Fruit fly (Drosophila melanogaster): Measurements from ENCODE around the gene CG13784.
A peak's percentile ranks its signal among the peaks of the same experiment; 100 is the strongest.

CG13784 gene

dm6 chr2L:7265970-7266369 lies 46.1 kb upstream of the CG13784 start (continued):
- peak; percentile 8; the same call in 1 of the 2 replicates for TF ChIP-seq stc (GFP tag; IDR thresholded peaks at IDR 0.05)
- TF ChIP-seq CG15601 (tag; optimal IDR thresholded peaks at IDR 0.05), result no peak
- TF ChIP-seq Rx (GFP tag; IDR thresholded peaks at IDR 0.05), result 0 out of 2 replicates have a peak, but pooled peaks have one; percentile 3
- no peak for TF ChIP-seq CG17802 (tag; optimal IDR thresholded peaks at IDR 0.05)
- TF ChIP-seq tup (GFP tag; optimal IDR thresholded peaks at IDR 0.05), result no peak
- TF ChIP-seq CG2875 (GFP tag; optimal IDR thresholded peaks at IDR 0.05), result peak; percentile 44
- peak; percentile 32 for TF ChIP-seq CG3407 (GFP tag; optimal IDR thresholded peaks at IDR 0.05)
- peak; percentile 60; the same call in 1 of the 3 replicates for TF ChIP-seq so (GFP tag; IDR thresholded peaks at IDR 0.05)
- TF ChIP-seq PHDP (tag; optimal IDR thresholded peaks at IDR 0.05), result peak; percentile 38
- peak; percentile 28 for TF ChIP-seq CG17385 (GFP tag; optimal IDR thresholded peaks at IDR 0.05)
- peak in 1 of 2 experiments; percentile 43 for TF ChIP-seq eve (GFP tag; optimal IDR thresholded peaks at IDR 0.05)
- peak; percentile 14 for TF ChIP-seq CG4424 (GFP tag; optimal IDR thresholded peaks at IDR 0.05)
- TF ChIP-seq CG2199 (GFP tag; IDR thresholded peaks at IDR 0.05), result no peak
- no peak for TF ChIP-seq CG6654 (GFP tag; optimal IDR thresholded peaks at IDR 0.05)
- TF ChIP-seq ap (GFP tag; IDR thresholded peaks at IDR 0.05), result no peak
- peak; percentile 17; the same call in 1 of the 2 replicates for TF ChIP-seq CG10959 (GFP tag; IDR thresholded peaks at IDR 0.05)
- TF ChIP-seq sens (GFP tag), result peak; percentile 91
- TF ChIP-seq CG43689 (GFP tag; IDR thresholded peaks at IDR 0.05), result no peak
- TF ChIP-seq prd (optimal IDR thresholded peaks at IDR 0.05), result no peak
- peak; percentile 62; the same call in 2 of the 3 replicates for TF ChIP-seq prd (GFP tag; IDR thresholded peaks at IDR 0.05)
- TF ChIP-seq Chrac-16 (GFP tag; optimal IDR thresholded peaks at IDR 0.05), result peak; percentile 4
- TF ChIP-seq CG8944 (GFP tag; optimal IDR thresholded peaks at IDR 0.05), result peak; percentile 25
- TF ChIP-seq CG12769 (tag; optimal IDR thresholded peaks at IDR 0.05), result no peak
- TF ChIP-seq CG7839 (tag; optimal IDR thresholded peaks at IDR 0.05), result peak; percentile 31
- TF ChIP-seq eyg (GFP tag; optimal IDR thresholded peaks at IDR 0.05), result no peak
- TF ChIP-seq CG11696 (GFP tag; IDR thresholded peaks at IDR 0.05), result peak; percentile 34; the same call in 1 of the 2 replicates
- peak; percentile 30 for TF ChIP-seq CG10654 (GFP tag; optimal IDR thresholded peaks at IDR 0.05)
- TF ChIP-seq CG1233 (GFP tag; optimal IDR thresholded peaks at IDR 0.05), result peak; percentile 6
- peak; percentile 7 for TF ChIP-seq shn (GFP tag; optimal IDR thresholded peaks at IDR 0.05)
- peak; percentile 42 for TF ChIP-seq fd96Cb (tag; optimal IDR thresholded peaks at IDR 0.05)
- peak; percentile 48; the same call in 1 of the 2 replicates for TF ChIP-seq esg (GFP tag; conservative IDR thresholded peaks at IDR 0.05)
- TF ChIP-seq E2f1 (GFP tag; IDR thresholded peaks at IDR 0.05), result peak; percentile 37
- TF ChIP-seq Atf-2 (GFP tag; optimal IDR thresholded peaks at IDR 0.05), result no peak
- TF ChIP-seq ara (GFP tag; IDR thresholded peaks at IDR 0.05), result peak; percentile 51; the same call in 1 of the 2 replicates
- no peak for TF ChIP-seq C15 (GFP tag; IDR thresholded peaks at IDR 0.05)
- TF ChIP-seq gem (tag; optimal IDR thresholded peaks at IDR 0.05), result peak; percentile 67
- TF ChIP-seq zfh1 (GFP tag; IDR thresholded peaks at IDR 0.05), result 0 out of 3 replicates have a peak, but pooled peaks have one; percentile 24
- TF ChIP-seq CG10462 (GFP tag; optimal IDR thresholded peaks at IDR 0.05), result peak; percentile 7
- TF ChIP-seq ind (GFP tag; optimal IDR thresholded peaks at IDR 0.05), result peak; percentile 11
- no peak for TF ChIP-seq klu (GFP tag; IDR thresholded peaks at IDR 0.05)
- peak; percentile 47 for TF ChIP-seq Xbp1 (GFP tag; optimal IDR thresholded peaks at IDR 0.05)
- peak; percentile 21 for TF ChIP-seq grau (tag; optimal IDR thresholded peaks at IDR 0.05)
- TF ChIP-seq chm (GFP tag; IDR thresholded peaks at IDR 0.05), result 0 out of 2 replicates have a peak, but pooled peaks have one; percentile 35
- no peak for TF ChIP-seq en (GFP tag; optimal IDR thresholded peaks at IDR 0.05)
- peak; percentile 29 for TF ChIP-seq CG13424 (tag; optimal IDR thresholded peaks at IDR 0.05)
- TF ChIP-seq tio (GFP tag; optimal IDR thresholded peaks at IDR 0.05), result peak; percentile 19
- peak; percentile 39 for TF ChIP-seq unpg (GFP tag; optimal IDR thresholded peaks at IDR 0.05)
- TF ChIP-seq CG10979 (tag; optimal IDR thresholded peaks at IDR 0.05), result peak; percentile 44
- TF ChIP-seq D19A (tag; optimal IDR thresholded peaks at IDR 0.05), result peak; percentile 5
- TF ChIP-seq tin (GFP tag; optimal IDR thresholded peaks at IDR 0.05), result peak; percentile 10
- no peak for TF ChIP-seq abd-A (tag; optimal IDR thresholded peaks at IDR 0.05)

All from whole organism, embryonic.